Worm (Caenorhabditis elegans) whole organism, dauer: Measurements from ENCODE around the gene ZK686.1.

ENCODE experiments used
- unc-62 ChIP-seq: sonication (generic microtip); optimal IDR thresholded peaks from 2 replicates; lab custom pipeline; 2017; ENCODE audit warnings: missing biosample characterization, missing genetic modification reagents, missing genetic modification characterization

Gene ZK686.1

DNA sequence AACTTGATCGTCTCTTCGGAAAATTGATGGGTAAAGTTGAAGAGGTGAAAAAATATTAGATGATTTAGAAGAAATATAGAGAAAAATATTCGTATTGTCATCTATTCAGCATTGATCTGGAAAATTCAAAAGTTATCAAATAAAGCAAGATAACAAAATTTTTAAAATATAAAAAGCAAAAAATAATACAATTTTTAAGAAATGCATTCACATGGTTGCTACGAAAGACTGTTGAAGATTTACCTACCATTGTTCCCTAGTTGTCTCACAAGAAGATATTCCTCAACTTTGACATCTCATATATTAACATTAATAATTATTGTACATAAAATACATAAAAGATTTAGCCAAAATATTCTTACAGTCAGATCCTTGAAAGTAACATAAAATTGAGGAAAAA is 18.6 kb upstream of the ZK686.1 start, which contains the start of gene cdh-3:
Gene cdh-3 (minus strand): TSS at position 101 of the 400 bp plus-strand sequence.
- no peak for TF ChIP-seq unc-62

DNA sequence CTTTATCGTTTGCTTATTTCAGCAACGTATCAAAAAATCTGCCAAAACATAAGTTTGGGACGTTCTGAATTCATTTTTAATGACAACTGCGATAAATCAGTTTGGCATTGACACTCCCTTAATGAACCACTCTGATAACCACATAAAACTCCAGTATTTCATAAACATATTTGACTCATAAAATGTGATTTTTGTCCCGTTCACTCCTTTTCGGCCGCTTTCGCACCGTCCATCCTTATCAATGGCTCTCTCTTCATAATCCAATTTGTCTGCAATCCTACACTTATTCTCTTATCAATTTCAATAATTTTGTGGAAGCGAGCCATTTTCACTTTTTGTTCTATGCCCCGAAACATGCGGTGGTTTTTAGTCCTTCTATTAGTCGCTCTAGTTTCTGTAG is 14.4 kb upstream of the ZK686.1 start, which contains the start of gene pcp-1:
Gene pcp-1 (plus strand): TSS at position 342 of the 400 bp plus-strand sequence.
- TF ChIP-seq unc-62, result no peak

DNA sequence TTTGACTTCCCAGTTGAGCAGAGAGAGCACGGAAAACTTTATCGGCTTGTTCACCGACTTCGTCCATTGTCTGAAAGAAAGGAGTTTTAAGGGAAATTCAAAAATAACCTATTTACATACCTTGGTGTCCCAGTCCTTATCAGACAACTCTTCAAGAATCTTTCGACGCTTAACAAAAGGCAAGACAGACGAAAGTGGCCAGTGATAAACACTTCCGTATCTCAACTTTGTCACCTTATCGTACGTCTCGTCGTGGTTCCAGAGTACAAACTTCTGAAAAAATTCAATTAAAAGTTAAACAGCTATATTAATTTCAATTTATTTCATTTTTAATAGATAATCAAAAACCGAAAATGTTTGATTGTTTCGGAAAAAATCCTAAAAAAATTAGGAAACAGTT is 10.7 kb upstream of the ZK686.1 start:
- no peak for TF ChIP-seq unc-62

DNA sequence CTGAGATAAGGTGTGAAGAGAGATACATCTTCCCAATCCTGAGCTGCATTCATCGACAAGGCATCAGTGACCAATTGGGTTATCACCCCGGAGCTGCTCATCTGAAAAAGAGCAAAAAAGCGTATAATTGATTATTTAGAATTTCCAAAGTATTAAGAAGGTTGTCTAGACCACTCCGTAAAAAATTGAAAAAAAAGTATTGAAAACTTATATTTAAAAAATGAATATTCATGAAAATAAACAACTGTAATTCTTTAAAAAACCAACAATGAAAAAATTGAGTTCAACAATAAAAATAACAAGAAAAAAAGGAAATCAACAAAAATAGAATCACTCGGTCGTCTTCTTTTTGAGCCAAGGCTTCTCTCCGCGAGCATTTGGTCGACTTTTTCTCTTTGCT is 9.4 kb upstream of the ZK686.1 start, which contains the start of gene mtx-2:
Gene mtx-2 (minus strand): TSS at position 101 of the 400 bp plus-strand sequence.
- no peak for TF ChIP-seq unc-62

DNA sequence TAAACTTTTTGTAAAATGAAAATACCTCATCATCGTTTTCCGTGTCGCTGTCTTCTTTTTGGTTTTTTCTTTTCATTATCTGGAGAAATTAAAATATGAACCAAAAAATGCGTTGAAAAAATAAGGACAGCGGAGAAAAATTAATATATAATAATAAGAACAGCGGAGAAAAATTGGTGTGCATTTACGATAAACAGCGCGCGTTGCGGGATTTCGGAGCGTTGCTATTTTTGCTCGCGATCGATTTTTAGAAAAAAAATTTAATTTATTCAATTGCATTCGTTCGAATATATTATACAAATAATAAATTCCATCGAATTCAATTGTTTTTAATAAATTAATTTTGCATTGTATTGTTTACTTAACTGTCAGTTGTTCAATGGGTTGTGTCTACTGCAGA is 7.0 kb upstream of the ZK686.1 start, which contains the start of gene ZK686.2:
Gene ZK686.2 (minus strand): TSS at position 79 of the 400 bp plus-strand sequence.
- TF ChIP-seq unc-62, result no peak

DNA sequence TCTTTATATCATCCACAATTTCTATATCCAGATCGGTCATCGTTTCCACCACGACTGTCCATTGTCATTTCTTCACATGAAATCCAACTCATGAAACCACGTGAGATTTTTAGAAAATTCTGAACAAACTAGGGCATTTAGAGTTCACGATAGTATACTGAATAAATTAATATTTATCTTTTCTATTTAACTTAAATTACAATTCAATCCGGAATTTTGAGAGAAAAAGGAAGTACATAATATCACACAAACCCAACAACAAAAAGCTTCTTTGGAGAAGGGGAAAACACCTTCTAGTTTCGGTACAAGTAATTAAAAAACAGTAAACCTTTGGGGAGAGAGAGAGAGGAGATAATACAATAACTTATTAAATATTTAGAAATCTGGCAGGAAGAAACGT is 5.5 kb upstream of the ZK686.1 start, which contains the start of gene ZK686.5:
Gene ZK686.5 (minus strand): TSS at position 101 of the 400 bp plus-strand sequence.
- TF ChIP-seq unc-62, result no peak

DNA sequence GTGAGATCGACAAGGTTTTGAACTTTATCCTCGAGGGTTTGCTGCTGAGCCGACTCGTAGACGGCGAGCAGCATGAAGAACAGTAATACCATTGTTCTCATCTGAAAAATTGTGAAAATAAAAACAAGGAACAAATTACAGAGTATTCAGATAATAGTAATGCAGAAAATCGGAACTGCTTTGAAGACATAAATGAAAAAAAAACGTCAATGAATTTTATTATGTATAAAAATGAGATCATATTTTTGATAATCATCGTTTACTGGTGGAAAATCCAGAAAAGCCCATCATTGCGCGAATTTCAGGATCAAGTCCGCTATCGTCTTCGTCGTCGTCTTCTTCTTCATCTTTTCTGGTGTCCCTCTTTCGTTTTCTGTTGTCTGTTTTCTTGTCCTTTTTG is 4.0 kb upstream of the ZK686.1 start, which contains the start of gene ZK686.3:
Gene ZK686.3 (minus strand): TSS at position 101 of the 400 bp plus-strand sequence.
- no peak for TF ChIP-seq unc-62

ce11 chrIII:7769965-7770364 is 3.0 kb upstream of the ZK686.1 start, which contains the start of gene snu-23:
snu-23 (minus strand) TSS chrIII:7770120.
- no peak for TF ChIP-seq unc-62

DNA sequence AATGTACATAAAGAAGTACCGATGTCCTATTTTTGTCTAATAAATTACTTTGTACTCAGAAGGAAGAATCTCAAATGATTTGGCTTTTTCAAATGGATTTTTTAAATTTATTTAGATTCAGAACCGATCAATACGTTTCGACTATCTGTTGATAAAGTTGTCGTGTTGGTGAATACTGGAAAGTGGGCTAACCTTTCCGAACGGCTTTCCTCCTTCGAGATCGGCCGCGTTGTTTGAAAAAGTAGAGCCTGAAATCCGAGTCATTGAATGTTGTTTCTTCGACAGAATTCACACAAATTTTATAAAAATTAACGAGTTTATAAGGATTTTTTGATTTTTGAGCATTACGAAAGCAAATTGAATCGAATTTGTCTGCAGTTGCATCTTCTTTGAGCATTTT is 857 bp downstream of the ZK686.1 start:
- TF ChIP-seq unc-62, result no peak

DNA sequence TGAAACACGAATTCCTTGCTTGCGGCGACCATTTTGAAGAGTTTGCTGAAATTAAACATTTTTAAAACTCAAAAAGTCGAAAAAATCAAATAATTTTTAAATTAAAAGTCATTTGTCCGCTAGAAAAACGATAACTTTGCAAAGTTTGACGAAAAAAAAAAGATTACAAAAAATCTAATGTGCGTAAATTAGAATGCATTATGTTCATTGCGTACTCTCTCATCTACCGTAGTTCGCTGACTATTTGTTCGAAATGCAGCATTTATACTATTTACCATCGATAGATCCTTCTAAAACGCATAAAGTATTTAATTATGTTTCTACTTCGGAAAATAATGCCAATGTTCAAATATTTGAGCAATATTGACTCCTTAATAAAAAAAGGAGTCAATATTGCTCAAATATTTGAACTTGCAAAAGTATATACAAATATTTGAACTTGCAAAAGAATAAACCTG is 3.1 kb downstream of the ZK686.1 start, which contains the start of gene bath-15:
Gene bath-15 (minus strand): TSS at position 51 of the 458 bp plus-strand sequence.
- no peak for TF ChIP-seq unc-62

ce11 chrIII:7778530-7778929 is 5.6 kb downstream of the ZK686.1 start:
- TF ChIP-seq unc-62, result no peak

ce11 chrIII:7779313-7779712 is 6.4 kb downstream of the ZK686.1 start:
- TF ChIP-seq unc-62, result no peak

ce11 chrIII:7780566-7781238 is 7.8 kb downstream of the ZK686.1 start:
- TF ChIP-seq unc-62, result no peak

DNA sequence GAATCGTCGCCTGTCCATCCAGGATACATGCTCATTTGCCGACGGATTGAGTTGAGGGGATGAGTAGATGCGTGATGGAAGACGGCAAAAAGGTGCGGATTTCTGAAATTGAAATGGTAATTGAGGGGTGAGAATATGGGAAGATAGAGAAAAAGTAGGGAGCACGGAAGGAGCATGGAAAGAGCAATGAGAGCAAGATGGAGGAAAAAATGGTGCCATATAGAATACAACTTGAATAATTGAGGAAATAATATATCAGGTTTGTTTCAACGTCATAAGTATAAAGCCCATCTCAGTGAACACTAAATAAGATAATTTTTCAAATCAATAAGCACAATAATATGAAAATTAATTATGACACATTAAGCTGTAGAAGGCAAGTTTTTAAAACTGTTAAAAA is 10.4 kb downstream of the ZK686.1 start, which contains the start of gene mab-5:
Gene mab-5 (minus strand): TSS at position 101 of the 400 bp plus-strand sequence.
- TF ChIP-seq unc-62, result no peak

- no peak for TF ChIP-seq unc-62
Observed at ce11 chrIII:7784201-7784600, 11.3 kb downstream of the ZK686.1 start.

ce11 chrIII:7788410-7788809 is 15.5 kb downstream of the ZK686.1 start:
- no peak for TF ChIP-seq unc-62

DNA sequence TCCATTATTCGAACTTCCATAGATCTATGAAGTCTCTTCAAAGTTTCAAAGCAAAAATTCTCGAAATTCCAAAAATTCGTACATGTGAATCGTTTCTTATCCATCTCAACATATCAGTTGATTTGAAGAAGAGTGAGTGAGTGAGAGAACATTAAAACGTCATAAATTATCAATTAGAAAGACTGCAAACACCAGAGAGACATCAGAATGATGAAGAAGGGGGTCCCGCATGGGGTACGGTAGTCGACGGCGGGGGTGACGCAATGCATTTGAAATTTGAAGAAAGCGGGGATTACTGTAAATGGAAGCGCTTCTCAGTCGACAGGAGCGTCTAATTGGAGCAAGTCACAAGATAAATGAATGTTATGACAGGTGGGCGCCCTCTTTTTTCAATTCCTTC is 17.6 kb downstream of the ZK686.1 start:
- no peak for TF ChIP-seq unc-62

- no peak for TF ChIP-seq unc-62
Observed at ce11 chrIII:7792209-7792608, 19.3 kb downstream of the ZK686.1 start.
